Worm (Caenorhabditis elegans): ENCODE results near the gene mdl-1.
A peak's percentile ranks its signal among the peaks of the same experiment; 100 is the strongest.

mdl-1 gene

ce11 chrX:6747906-6748356 is 5.8 kb downstream of the mdl-1 start:
- TF ChIP-seq ztf-23 (GFP tag; IDR thresholded peaks at IDR 0.05): no peak

- TF ChIP-seq klf-2 (GFP tag; conservative IDR thresholded peaks at IDR 0.05): no peak
- no peak for TF ChIP-seq ztf-29 (GFP tag; IDR thresholded peaks at IDR 0.05)
- TF ChIP-seq ref-1 (GFP tag; conservative IDR thresholded peaks at IDR 0.05): no peak
- TF ChIP-seq ztf-23 (GFP tag; IDR thresholded peaks at IDR 0.05): no peak
- no peak for TF ChIP-seq med-1 (GFP tag; optimal IDR thresholded peaks at IDR 0.05; ENCODE audit: insufficient read depth)
- TF ChIP-seq T22C8.4 (GFP tag; IDR thresholded peaks at IDR 0.05): no peak
- no peak for TF ChIP-seq flt-1 (GFP tag; IDR thresholded peaks at IDR 0.05)
- no peak for TF ChIP-seq tab-1 (GFP tag; IDR thresholded peaks at IDR 0.05)
- no peak for TF ChIP-seq cog-1 (tag; optimal IDR thresholded peaks at IDR 0.05)
Measured at ce11 chrX:6749124-6749822, 7.1 kb downstream of the mdl-1 start.

- no peak for TF ChIP-seq med-1 (GFP tag; optimal IDR thresholded peaks at IDR 0.05; ENCODE audit: insufficient read depth)
- no peak for TF ChIP-seq ztf-29 (GFP tag; IDR thresholded peaks at IDR 0.05)
- TF ChIP-seq cog-1 (tag; optimal IDR thresholded peaks at IDR 0.05): no peak
- TF ChIP-seq tab-1 (GFP tag; IDR thresholded peaks at IDR 0.05): no peak
- TF ChIP-seq ref-1 (GFP tag; conservative IDR thresholded peaks at IDR 0.05): no peak
- TF ChIP-seq T22C8.4 (GFP tag; IDR thresholded peaks at IDR 0.05): no peak
- no peak for TF ChIP-seq ztf-23 (GFP tag; IDR thresholded peaks at IDR 0.05)
- no peak for TF ChIP-seq flt-1 (GFP tag; IDR thresholded peaks at IDR 0.05)
- TF ChIP-seq klf-2 (GFP tag; conservative IDR thresholded peaks at IDR 0.05): no peak
Measured at ce11 chrX:6750145-6750544, 8.0 kb downstream of the mdl-1 start.

- TF ChIP-seq tab-1 (GFP tag; IDR thresholded peaks at IDR 0.05): no peak
- no peak for TF ChIP-seq flt-1 (GFP tag; IDR thresholded peaks at IDR 0.05)
- TF ChIP-seq T22C8.4 (GFP tag; IDR thresholded peaks at IDR 0.05): no peak
- TF ChIP-seq ztf-29 (GFP tag; IDR thresholded peaks at IDR 0.05): no peak
- no peak for TF ChIP-seq ref-1 (GFP tag; conservative IDR thresholded peaks at IDR 0.05)
- TF ChIP-seq ztf-23 (GFP tag; IDR thresholded peaks at IDR 0.05): no peak
- no peak for TF ChIP-seq med-1 (GFP tag; optimal IDR thresholded peaks at IDR 0.05; ENCODE audit: insufficient read depth)
Measured at ce11 chrX:6761211-6761610, 19.1 kb downstream of the mdl-1 start.

ce11 chrX:6761688-6762185 is 19.6 kb downstream of the mdl-1 start, which contains the start of gene abts-4:
TSS of gene abts-4 (minus strand) at chrX:6761738.
- TF ChIP-seq med-1 (GFP tag; optimal IDR thresholded peaks at IDR 0.05; ENCODE audit: insufficient read depth) (no peak), ztf-29 (GFP tag; IDR thresholded peaks at IDR 0.05) (no peak), cog-1 (tag; optimal IDR thresholded peaks at IDR 0.05) (no peak), tab-1 (GFP tag; IDR thresholded peaks at IDR 0.05) (no peak), flt-1 (GFP tag; IDR thresholded peaks at IDR 0.05) (no peak), T22C8.4 (GFP tag; IDR thresholded peaks at IDR 0.05) (no peak), klf-2 (GFP tag; conservative IDR thresholded peaks at IDR 0.05) (no peak), ref-1 (GFP tag; conservative IDR thresholded peaks at IDR 0.05) (no peak), ztf-23 (GFP tag; IDR thresholded peaks at IDR 0.05) (no peak)

- TF ChIP-seq ztf-29 (GFP tag; IDR thresholded peaks at IDR 0.05) (no peak), klf-2 (GFP tag; conservative IDR thresholded peaks at IDR 0.05) (no peak), ztf-23 (GFP tag; IDR thresholded peaks at IDR 0.05) (0 out of 2 replicates have a peak, but pooled peaks have one; percentile 16)
Measured at ce11 chrX:6778014-6778413, 35.9 kb downstream of the mdl-1 start, which contains the start of gene irk-1. TSS of gene irk-1 (minus strand) at chrX:6778114.

- TF ChIP-seq tab-1 (GFP tag; IDR thresholded peaks at IDR 0.05) (no peak), klf-2 (GFP tag; conservative IDR thresholded peaks at IDR 0.05) (no peak), T22C8.4 (GFP tag; IDR thresholded peaks at IDR 0.05) (no peak), ztf-23 (GFP tag; IDR thresholded peaks at IDR 0.05) (no peak), ztf-29 (GFP tag; IDR thresholded peaks at IDR 0.05) (no peak), cog-1 (tag; optimal IDR thresholded peaks at IDR 0.05) (no peak), flt-1 (GFP tag; IDR thresholded peaks at IDR 0.05) (no peak), ref-1 (GFP tag; conservative IDR thresholded peaks at IDR 0.05) (no peak), med-1 (GFP tag; optimal IDR thresholded peaks at IDR 0.05; ENCODE audit: insufficient read depth) (no peak)
Measured at ce11 chrX:6782857-6783256, 40.7 kb downstream of the mdl-1 start, which contains the start of gene idpp-6. TSS of gene idpp-6 (plus strand) at chrX:6783157.

- no peak for TF ChIP-seq ref-1 (GFP tag; conservative IDR thresholded peaks at IDR 0.05)
- TF ChIP-seq klf-2 (GFP tag; conservative IDR thresholded peaks at IDR 0.05): no peak
- TF ChIP-seq tab-1 (GFP tag; IDR thresholded peaks at IDR 0.05): no peak
- TF ChIP-seq T22C8.4 (GFP tag; IDR thresholded peaks at IDR 0.05): no peak
- no peak for TF ChIP-seq flt-1 (GFP tag; IDR thresholded peaks at IDR 0.05)
- TF ChIP-seq ztf-23 (GFP tag; IDR thresholded peaks at IDR 0.05): no peak
- no peak for TF ChIP-seq cog-1 (tag; optimal IDR thresholded peaks at IDR 0.05)
- TF ChIP-seq med-1 (GFP tag; optimal IDR thresholded peaks at IDR 0.05; ENCODE audit: insufficient read depth): no peak
- no peak for TF ChIP-seq ztf-29 (GFP tag; IDR thresholded peaks at IDR 0.05)
Measured at ce11 chrX:6784181-6784580, 42.0 kb downstream of the mdl-1 start, which contains the start of gene bgal-2. TSS of gene bgal-2 (plus strand) at chrX:6784411.

ce11 chrX:6788965-6789573 is 46.9 kb downstream of the mdl-1 start, which contains the start of gene sgca-1:
TSS of gene sgca-1 (minus strand) at chrX:6789548.
- no peak for TF ChIP-seq flt-1 (GFP tag; IDR thresholded peaks at IDR 0.05)

ce11 chrX:6790457-6790856 is 48.3 kb downstream of the mdl-1 start:
- TF ChIP-seq ztf-29 (GFP tag; IDR thresholded peaks at IDR 0.05) (no peak), tab-1 (GFP tag; IDR thresholded peaks at IDR 0.05) (no peak), klf-2 (GFP tag; conservative IDR thresholded peaks at IDR 0.05) (no peak), ref-1 (GFP tag; conservative IDR thresholded peaks at IDR 0.05) (no peak), cog-1 (tag; optimal IDR thresholded peaks at IDR 0.05) (no peak), ztf-23 (GFP tag; IDR thresholded peaks at IDR 0.05) (no peak), T22C8.4 (GFP tag; IDR thresholded peaks at IDR 0.05) (no peak), flt-1 (GFP tag; IDR thresholded peaks at IDR 0.05) (no peak), med-1 (GFP tag; optimal IDR thresholded peaks at IDR 0.05; ENCODE audit: insufficient read depth) (no peak)

Measured in whole organism, midembryonic.